Worm (Caenorhabditis elegans): Measurements from ENCODE around the gene B0336.13.
A peak's percentile ranks its signal among the peaks of the same experiment; 100 is the strongest.

The B0336.13 gene

ce11 chrIII:5706077-5706627, 12.3 kb downstream of the B0336.13 start, which contains the start of gene rpl-23:
rpl-23 (minus strand) TSS chrIII:5706127.
- TF ChIP-seq fkh-10 (GFP tag; optimal IDR thresholded peaks at IDR 0.05) (peak; percentile 54), zfp-3 (GFP tag; conservative IDR thresholded peaks at IDR 0.05) (no peak), lin-29 (GFP tag; IDR thresholded peaks at IDR 0.05) (no peak), duxl-1 (tag; optimal IDR thresholded peaks at IDR 0.05; ENCODE audit: poor library complexity) (no peak), ztf-11 (tag; optimal IDR thresholded peaks at IDR 0.05) (no peak), snpc-1.2 (GFP tag; IDR thresholded peaks at IDR 0.05) (no peak), aly-2 (tag; optimal IDR thresholded peaks at IDR 0.05) (no peak), lin-1 (GFP tag; IDR thresholded peaks at IDR 0.05) (no peak), nhr-25 (tag; optimal IDR thresholded peaks at IDR 0.05; ENCODE audit: borderline replicate concordance, insufficient read depth) (peak; percentile 36), saeg-2 (GFP tag; IDR thresholded peaks at IDR 0.05) (0 out of 2 replicates have a peak, but pooled peaks have one; percentile 14), lin-38 (GFP tag; IDR thresholded peaks at IDR 0.05) (peak; percentile 85), nhr-28 (tag; optimal IDR thresholded peaks at IDR 0.05) (peak; percentile 83), nhr-237 (tag; optimal IDR thresholded peaks at IDR 0.05) (no peak), mdl-1 (tag; optimal IDR thresholded peaks at IDR 0.05) (peak in 1 of 2 experiments; percentile 71), hlh-11 (tag; optimal IDR thresholded peaks at IDR 0.05) (peak; percentile 77), egl-43 (GFP tag; IDR thresholded peaks at IDR 0.05) (no peak), dve-1 (tag; optimal IDR thresholded peaks at IDR 0.05; ENCODE audit: insufficient read depth) (peak; percentile 94), sdz-12 (GFP tag; optimal IDR thresholded peaks at IDR 0.05) (no peak), arid-1 (GFP tag; conservative IDR thresholded peaks at IDR 0.05) (peak; percentile 74; the same call in 1 of the 2 replicates), lim-7 (GFP tag; IDR thresholded peaks at IDR 0.05) (0 out of 2 replicates have a peak, but pooled peaks have one; percentile 52), snpc-4 (tag; optimal IDR thresholded peaks at IDR 0.05) (no peak), daf-16 (GFP tag; optimal IDR thresholded peaks at IDR 0.05) (peak in 1 of 2 experiments; percentile 38), daf-16 (tag; optimal IDR thresholded peaks at IDR 0.05) (peak; percentile 72), madf-5 (GFP tag; IDR thresholded peaks at IDR 0.05) (no peak), mxl-2 (GFP tag; conservative IDR thresholded peaks at IDR 0.05) (no peak), T20F7.1 (GFP tag; optimal IDR thresholded peaks at IDR 0.05) (peak; percentile 85), nhr-111 (GFP tag; optimal IDR thresholded peaks at IDR 0.05) (no peak), ceh-62 (tag; optimal IDR thresholded peaks at IDR 0.05) (no peak), ZK546.5 (tag; optimal IDR thresholded peaks at IDR 0.05) (peak in 1 of 2 experiments; percentile 58), hmg-1.1 (GFP tag; IDR thresholded peaks at IDR 0.05) (peak; percentile 77), egl-27 (tag; optimal IDR thresholded peaks at IDR 0.05) (no peak), mep-1 (tag; optimal IDR thresholded peaks at IDR 0.05) (peak; percentile 96), lin-39 (tag; optimal IDR thresholded peaks at IDR 0.05) (no peak), unc-39 (tag; optimal IDR thresholded peaks at IDR 0.05) (no peak), nhr-10 (tag; optimal IDR thresholded peaks at IDR 0.05) (no peak), lin-15B (tag; optimal IDR thresholded peaks at IDR 0.05) (no peak), jun-1 (tag; optimal IDR thresholded peaks at IDR 0.05) (peak; percentile 27), nhr-6 (tag; optimal IDR thresholded peaks at IDR 0.05) (peak; percentile 73), pha-4 (GFP tag; IDR thresholded peaks at IDR 0.05) (peak; percentile 64; the same call in 1 of the 2 replicates), pha-4 (tag; optimal IDR thresholded peaks at IDR 0.05) (peak; percentile 98), ztf-7 (tag; optimal IDR thresholded peaks at IDR 0.05) (peak; percentile 73), Y5F2A.4 (GFP tag; optimal IDR thresholded peaks at IDR 0.05) (no peak), F26F4.8 (GFP tag; conservative IDR thresholded peaks at IDR 0.05) (no peak), daf-19 (GFP tag; conservative IDR thresholded peaks at IDR 0.05) (no peak), unc-62 (GFP tag; optimal IDR thresholded peaks at IDR 0.05 in 1 of 2) (peak in 1 of 2 experiments; percentile 21), unc-62 (tag; optimal IDR thresholded peaks at IDR 0.05) (no peak), aha-1 (tag) (peak; percentile 97), mxl-3 (GFP tag; optimal IDR thresholded peaks at IDR 0.05) (no peak), zip-11 (GFP tag; IDR thresholded peaks at IDR 0.05) (no peak), hif-1 (tag; optimal IDR thresholded peaks at IDR 0.05) (peak in 1 of 2 experiments; percentile 77), pqm-1 (tag; optimal IDR thresholded peaks at IDR 0.05) (peak; percentile 7)
